Fruit fly (Drosophila melanogaster) whole organism, prepupa: ENCODE data around the gene CG10366.

Experiments
- Blimp-1 ChIP-seq: fragments of 200-800 bp; sonication (Bioruptor generic); optimal IDR thresholded peaks from 3 replicates; lab custom pipeline; 2017; ENCODE audit warnings: missing biosample characterization, missing genetic modification characterization, mild to moderate bottlenecking, moderate library complexity, missing genetic modification reagents
- CG10669 ChIP-seq: fragments of 200-800 bp; sonication (Bioruptor generic); optimal IDR thresholded peaks from 3 replicates; lab custom pipeline; 2018; ENCODE audit warnings: missing biosample characterization, mild to moderate bottlenecking, missing genetic modification characterization, moderate library complexity
- CG11294 ChIP-seq: fragments of 200-800 bp; sonication (Bioruptor generic); IDR thresholded peaks from 2 replicates; pipeline ENCODE4 v1.3.6; 2022; ENCODE audit warnings: missing biosample characterization, missing genetic modification characterization
- CG15336 ChIP-seq: fragments of 200-800 bp; sonication (Bioruptor generic); IDR thresholded peaks from 2 replicates; pipeline ENCODE4 v1.3.6; 2022; ENCODE audit warnings: missing biosample characterization, missing genetic modification characterization
- Ets96B ChIP-seq: fragments of 200-800 bp; optimal IDR thresholded peaks from 2 replicates; lab custom pipeline; 2019; ENCODE audit warnings: missing biosample characterization, mild to moderate bottlenecking, missing genetic modification characterization, moderate library complexity
- Gug ChIP-seq: fragments of 200-800 bp; sonication (Bioruptor generic); IDR thresholded peaks from 2 replicates; pipeline ENCODE4 v1.3.6; 2022; ENCODE audit warnings: missing biosample characterization, missing genetic modification characterization
- Met ChIP-seq: fragments of 200-800 bp; sonication (Bioruptor generic); optimal IDR thresholded peaks from 3 replicates; lab custom pipeline; 2016; ENCODE audit warnings: missing biosample characterization, missing genetic modification characterization
- OdsH ChIP-seq: fragments of 200-800 bp; sonication (Bioruptor generic); optimal IDR thresholded peaks from 3 replicates; lab custom pipeline; 2016; ENCODE audit warnings: missing biosample characterization, missing genetic modification characterization
- dac ChIP-seq: fragments of 200-800 bp; sonication (Bioruptor generic); optimal IDR thresholded peaks from 2 replicates; lab custom pipeline; 2017; ENCODE audit warnings: missing biosample characterization, mild to moderate bottlenecking, missing genetic modification characterization
- eg ChIP-seq: fragments of 200-800 bp; sonication (Bioruptor generic); IDR thresholded peaks from 3 replicates; pipeline ENCODE4 v1.3.6; 2022; ENCODE audit warnings: missing biosample characterization, missing genetic modification characterization
- pdm3 ChIP-seq: fragments of 200-800 bp; sonication (Bioruptor generic); optimal IDR thresholded peaks from 3 replicates; lab custom pipeline; 2016; ENCODE audit warnings: missing biosample characterization, missing genetic modification characterization

- TF ChIP-seq pdm3 (GFP tag; lab: Kevin White, UChicago) (no peak), Met (GFP tag; lab: Kevin White, UChicago) (no peak), Ets96B (no peak), dac (no peak), CG11294 (GFP tag; lab: Robert Waterston, UW) (no peak), Blimp-1 (no peak), Gug (GFP tag; lab: Robert Waterston, UW) (no peak), OdsH (no peak), eg (GFP tag; lab: Robert Waterston, UW) (no peak), CG10669 (GFP tag; lab: Kevin White, UChicago) (no peak), CG15336 (GFP tag; lab: Robert Waterston, UW) (no peak)
These were observed 22.3 kb downstream of the CG10366 start, which contains the start of gene CG46244 for dm6 chr2L:19606318-19606717.
